Worm (Caenorhabditis elegans) whole organism, L2 larva: ENCODE results near the gene T16A1.5.
"Not testable (repeated sequence)": the region's sequence is repeated elsewhere in the genome, so short reads cannot be mapped to it uniquely, and the experiment has no call there.

Experiments used
- elt-1 ChIP-seq: fragments of 150-350 bp; optimal IDR thresholded peaks from 2 replicates; lab custom pipeline; 2014; ENCODE audit warnings: missing biosample characterization, missing genetic modification characterization
- lin-13 ChIP-seq: fragments of 150-350 bp; optimal IDR thresholded peaks from 2 replicates; lab custom pipeline; 2014; ENCODE audit warnings: missing biosample characterization, missing genetic modification reagents, missing genetic modification characterization
- lin-39 ChIP-seq: fragments of 150-350 bp; optimal IDR thresholded peaks from 2 replicates; lab custom pipeline; 2014; ENCODE audit warnings: missing biosample characterization, missing genetic modification reagents, missing genetic modification characterization
- mab-5 ChIP-seq: fragments of 150-350 bp; optimal IDR thresholded peaks from 2 replicates; lab custom pipeline; 2014; ENCODE audit warnings: missing biosample characterization, missing genetic modification characterization
- snpc-4 ChIP-seq: fragments of 150-350 bp; optimal IDR thresholded peaks from 2 replicates; lab custom pipeline; 2014; ENCODE audit warnings: missing biosample characterization, missing genetic modification characterization
- unc-39 ChIP-seq: fragments of 150-350 bp; optimal IDR thresholded peaks from 2 replicates; lab custom pipeline; 2014; ENCODE audit warnings: missing biosample characterization, missing genetic modification characterization
- zag-1 ChIP-seq: fragments of 150-350 bp; optimal IDR thresholded peaks from 2 replicates; lab custom pipeline; 2014; ENCODE audit warnings: missing biosample characterization, missing genetic modification characterization

ce11 chrII:2046556-2046955, 37.1 kb downstream of the T16A1.5 start, which contains the start of gene math-1:
- not testable (repeated sequence) for TF ChIP-seq elt-1; mab-5 (tag; lab: Kevin White, UChicago); zag-1; snpc-4 (tag; lab: Kevin White, UChicago); unc-39 (tag; lab: Kevin White, UChicago); lin-13; lin-39 (tag; lab: Kevin White, UChicago)
